Worm (Caenorhabditis elegans): ENCODE measurements around the gene Y38A10A.11.

Gene Y38A10A.11

DNA sequence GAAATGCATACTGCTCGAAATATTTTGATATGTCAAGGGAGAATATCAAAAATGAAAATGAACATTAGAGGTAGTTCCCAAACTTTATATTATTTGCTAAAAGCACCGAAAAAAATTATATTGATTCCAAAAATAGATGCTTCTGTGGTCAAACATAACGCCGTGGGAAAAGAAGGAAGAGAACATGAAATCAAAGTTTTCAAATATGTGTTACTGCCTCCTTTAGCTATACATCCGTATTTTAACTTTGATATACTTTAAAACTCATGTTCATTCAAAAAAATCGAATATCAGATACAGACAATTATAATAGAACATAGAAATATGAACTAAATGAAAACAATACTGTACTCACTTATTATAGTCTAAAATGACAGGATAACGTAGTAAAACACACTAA, at the start of gene Y38A10A.11:
Y38A10A.11 (minus strand) TSS at position 101 of the 400 bp plus-strand sequence.
- no peak for TF ChIP-seq nhr-23 (tag; optimal IDR thresholded peaks at IDR 0.05)
- TF ChIP-seq elt-1 (tag; optimal IDR thresholded peaks at IDR 0.05): no peak
- no peak for TF ChIP-seq nhr-12 (tag; optimal IDR thresholded peaks at IDR 0.05)
- no peak for TF ChIP-seq snpc-4 (tag; optimal IDR thresholded peaks at IDR 0.05)
- no peak for TF ChIP-seq egl-27 (tag; optimal IDR thresholded peaks at IDR 0.05)
- TF ChIP-seq ceh-16 (tag; optimal IDR thresholded peaks at IDR 0.05): no peak
- TF ChIP-seq Y55F3AM.14 (GFP tag; optimal IDR thresholded peaks at IDR 0.05): no peak
- no peak for TF ChIP-seq nhr-6 (tag; optimal IDR thresholded peaks at IDR 0.05)
- no peak for TF ChIP-seq fos-1 (tag; optimal IDR thresholded peaks at IDR 0.05)
- TF ChIP-seq mab-5 (tag; optimal IDR thresholded peaks at IDR 0.05): no peak
- TF ChIP-seq F13H6.1 (tag; optimal IDR thresholded peaks at IDR 0.05): no peak
- no peak for TF ChIP-seq nhr-10 (tag; optimal IDR thresholded peaks at IDR 0.05)
- no peak for TF ChIP-seq lin-39 (tag; optimal IDR thresholded peaks at IDR 0.05)
- TF ChIP-seq peb-1 (tag; optimal IDR thresholded peaks at IDR 0.05): no peak
- TF ChIP-seq R02D3.7 (tag; optimal IDR thresholded peaks at IDR 0.05): no peak

DNA sequence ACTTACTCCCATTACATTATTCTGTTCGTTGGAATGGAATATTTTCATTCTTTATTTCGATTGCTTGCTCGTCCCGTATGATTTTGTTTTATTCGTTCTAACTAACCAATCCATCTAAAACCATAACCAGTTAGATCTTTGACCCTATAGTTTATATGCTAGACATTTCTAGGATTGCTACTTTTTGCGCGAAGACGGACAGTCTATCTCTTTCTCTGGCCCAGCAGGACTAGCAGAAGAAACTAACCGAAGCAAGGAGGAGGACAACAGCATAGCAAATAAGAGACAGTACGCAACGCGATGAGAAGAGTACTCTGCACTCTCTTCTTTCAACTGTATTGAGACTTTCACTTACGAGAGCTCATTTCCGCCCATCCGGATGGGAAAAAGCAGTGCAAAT, 34.8 kb upstream of the Y38A10A.11 start:
- no peak for TF ChIP-seq lin-11 (tag; optimal IDR thresholded peaks at IDR 0.05)
- no peak for TF ChIP-seq egl-27 (tag; optimal IDR thresholded peaks at IDR 0.05)
- no peak for TF ChIP-seq aly-2 (tag; optimal IDR thresholded peaks at IDR 0.05)
- TF ChIP-seq Y55F3AM.14 (GFP tag; optimal IDR thresholded peaks at IDR 0.05): no peak
- no peak for TF ChIP-seq nhr-25 (tag; optimal IDR thresholded peaks at IDR 0.05)
- TF ChIP-seq ceh-16 (tag; optimal IDR thresholded peaks at IDR 0.05): no peak
- no peak for TF ChIP-seq sma-3 (GFP tag; optimal IDR thresholded peaks at IDR 0.05)
- no peak for TF ChIP-seq nhr-129 (tag; optimal IDR thresholded peaks at IDR 0.05)
- no peak for TF ChIP-seq nhr-6 (tag; optimal IDR thresholded peaks at IDR 0.05)
- no peak for TF ChIP-seq mab-5 (tag; optimal IDR thresholded peaks at IDR 0.05)
- TF ChIP-seq mbf-1 (tag; optimal IDR thresholded peaks at IDR 0.05): no peak
- no peak for TF ChIP-seq ztf-4 (tag; optimal IDR thresholded peaks at IDR 0.05)

DNA sequence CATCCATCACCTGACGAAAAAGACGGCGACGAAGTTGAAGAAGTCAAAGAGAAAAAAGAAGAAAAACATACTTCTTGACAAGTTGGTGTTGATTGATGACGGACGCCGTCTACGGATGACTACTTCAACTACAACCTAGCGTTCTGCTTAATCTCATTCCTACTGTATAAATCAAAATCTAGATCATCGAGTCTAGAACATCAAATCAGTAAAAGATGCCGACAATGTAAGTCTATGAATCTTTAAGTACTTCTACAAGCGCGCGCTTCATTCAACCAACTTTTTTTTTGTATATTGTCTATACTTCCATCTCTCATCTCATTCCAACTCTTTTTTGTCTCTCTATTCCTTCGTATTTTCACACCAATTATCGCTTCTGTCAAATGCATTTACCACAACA, 32.1 kb upstream of the Y38A10A.11 start:
- TF ChIP-seq sem-4 (tag; optimal IDR thresholded peaks at IDR 0.05) (no peak), nhr-12 (tag; optimal IDR thresholded peaks at IDR 0.05) (no peak), ceh-16 (tag; optimal IDR thresholded peaks at IDR 0.05) (no peak), sma-3 (GFP tag; optimal IDR thresholded peaks at IDR 0.05) (no peak)

DNA sequence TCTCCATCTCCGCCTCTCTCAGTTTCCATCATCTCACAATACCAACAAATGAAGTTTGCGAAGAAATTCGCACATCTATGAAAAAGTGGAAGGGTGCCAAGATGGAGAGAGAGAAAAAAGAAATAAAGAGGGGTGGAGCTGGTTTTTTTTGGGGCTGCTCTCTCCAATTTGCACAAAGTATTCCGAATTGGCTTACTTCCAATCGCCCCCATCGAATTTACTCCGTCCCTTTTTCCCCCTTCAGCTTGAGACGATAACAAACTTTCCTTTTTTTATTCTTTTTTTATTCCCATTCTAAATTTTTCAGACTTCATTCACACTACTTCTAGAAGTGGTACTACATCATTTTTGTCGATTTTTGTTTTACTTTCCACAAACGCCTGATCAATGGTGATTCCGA, 27.8 kb upstream of the Y38A10A.11 start, which contains the start of gene exp-2:
exp-2 (plus strand) TSS at position 301 of the 400 bp plus-strand sequence.
- no peak for TF ChIP-seq nhr-129 (tag; optimal IDR thresholded peaks at IDR 0.05)

DNA sequence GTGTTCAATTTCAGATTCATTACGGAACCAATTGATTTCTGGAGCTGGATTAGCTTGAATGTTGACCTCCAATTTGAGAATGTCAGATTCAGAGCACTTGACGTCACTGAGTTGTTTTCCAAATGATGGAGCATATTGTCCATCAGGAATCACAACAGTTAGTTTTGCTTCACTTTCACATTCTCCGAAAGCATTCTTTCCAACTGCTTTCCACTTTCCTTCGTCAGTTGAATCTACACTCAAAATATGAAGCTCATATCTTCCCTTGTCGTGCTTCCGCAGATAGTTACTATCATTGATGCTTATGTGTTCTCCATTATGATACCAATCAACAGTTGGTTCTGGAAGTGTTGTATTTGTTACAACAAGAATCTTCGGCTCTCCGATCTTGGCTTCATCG, 25.0 kb upstream of the Y38A10A.11 start:
- TF ChIP-seq sma-3 (GFP tag; optimal IDR thresholded peaks at IDR 0.05) (no peak), nhr-21 (tag; optimal IDR thresholded peaks at IDR 0.05) (no peak), ztf-1 (GFP tag; conservative IDR thresholded peaks at IDR 0.05) (no peak), aly-2 (tag; optimal IDR thresholded peaks at IDR 0.05) (no peak), nhr-23 (tag; optimal IDR thresholded peaks at IDR 0.05) (no peak), ceh-16 (tag; optimal IDR thresholded peaks at IDR 0.05) (no peak), mbf-1 (tag; optimal IDR thresholded peaks at IDR 0.05) (no peak), nhr-77 (tag; optimal IDR thresholded peaks at IDR 0.05) (no peak), nhr-129 (tag; optimal IDR thresholded peaks at IDR 0.05) (no peak)

DNA sequence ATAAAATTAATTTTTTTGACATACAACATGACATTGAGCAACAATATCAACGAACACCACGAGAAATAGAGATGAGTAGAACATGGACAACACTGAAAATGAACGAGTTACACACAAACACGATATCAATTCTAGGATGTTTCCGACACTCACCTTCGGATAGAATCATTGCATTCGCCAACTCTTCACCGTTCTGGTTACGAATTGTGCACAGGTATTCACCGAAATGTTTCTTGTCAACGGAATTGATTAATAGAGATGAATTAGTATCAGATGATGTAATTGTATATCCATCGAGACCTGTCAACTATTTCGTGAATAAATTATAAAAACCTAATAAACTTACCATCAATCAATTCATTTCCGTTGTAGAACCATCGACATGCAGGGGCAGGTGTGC, 18.3 kb upstream of the Y38A10A.11 start:
- no peak for TF ChIP-seq Y55F3AM.14 (GFP tag; optimal IDR thresholded peaks at IDR 0.05)
- no peak for TF ChIP-seq nhr-21 (tag; optimal IDR thresholded peaks at IDR 0.05)
- no peak for TF ChIP-seq dmd-4 (tag; optimal IDR thresholded peaks at IDR 0.05)
- no peak for TF ChIP-seq ceh-82 (tag; optimal IDR thresholded peaks at IDR 0.05)
- no peak for TF ChIP-seq crh-2 (tag; optimal IDR thresholded peaks at IDR 0.05)
- no peak for TF ChIP-seq snpc-4 (tag; optimal IDR thresholded peaks at IDR 0.05)
- TF ChIP-seq nhr-237 (tag; optimal IDR thresholded peaks at IDR 0.05): no peak
- no peak for TF ChIP-seq peb-1 (tag; optimal IDR thresholded peaks at IDR 0.05)
- TF ChIP-seq unc-55 (GFP tag; optimal IDR thresholded peaks at IDR 0.05): no peak
- TF ChIP-seq nhr-10 (tag; optimal IDR thresholded peaks at IDR 0.05): no peak
